ENCODE assay signal across 1 fruit fly cellular context in genomic region chr2L:8083427-8084295, dm6.
TF ChIP-seq lines count a peak whose summit lies in the region.

No protein-coding gene starts in this region.

TF ChIP-seq in whole organism, embryonic, 481 proteins besides CTCF, POLR2A, EP300 and RAD21 (continued from another document):
- TF ChIP-seq sens-2 (GFP tag; IDR thresholded peaks at IDR 0.05; lab: Robert Waterston, UW) (no peak), CG9215 (GFP tag; IDR thresholded peaks at IDR 0.05; lab: Robert Waterston, UW) (0 out of 2 replicates have a peak, but pooled peaks have one; percentile 19), kay (GFP tag; optimal IDR thresholded peaks at IDR 0.05; lab: Kevin White, UChicago) (peak; percentile 3), CG15479 (GFP tag; optimal IDR thresholded peaks at IDR 0.05; lab: Kevin White, UChicago) (peak; percentile 20), Lhr (GFP tag; optimal IDR thresholded peaks at IDR 0.05; lab: Kevin White, UChicago) (no peak), HLH3B (GFP tag; IDR thresholded peaks at IDR 0.05; lab: Robert Waterston, UW) (no peak), sr (GFP tag; IDR thresholded peaks at IDR 0.05; lab: Robert Waterston, UW) (no peak; the same call in 2 of the 3 replicates), chinmo (GFP tag; IDR thresholded peaks at IDR 0.05; lab: Robert Waterston, UW; ENCODE audit: partially characterized antibody) (0 out of 4 replicates have a peak, but pooled peaks have one; percentile 51), unpg (GFP tag; optimal IDR thresholded peaks at IDR 0.05; lab: Kevin White, UChicago) (no peak), CG34376 (GFP tag; optimal IDR thresholded peaks at IDR 0.05; lab: Kevin White, UChicago) (peak; percentile 30), fu2 (GFP tag; optimal IDR thresholded peaks at IDR 0.05; lab: Kevin White, UChicago) (no peak), gcm (GFP tag; optimal IDR thresholded peaks at IDR 0.05; lab: Kevin White, UChicago) (no peak), Max (GFP tag; optimal IDR thresholded peaks at IDR 0.05; lab: Kevin White, UChicago) (no peak), dmrt99B (tag; optimal IDR thresholded peaks at IDR 0.05; lab: Kevin White, UChicago) (no peak), GATAe (GFP tag; conservative IDR thresholded peaks at IDR 0.05; lab: Robert Waterston, UW) (no peak), CG8924 (tag; optimal IDR thresholded peaks at IDR 0.05; lab: Kevin White, UChicago) (peak; percentile 8), CG18476 (GFP tag; optimal IDR thresholded peaks at IDR 0.05; lab: Kevin White, UChicago) (no peak), CG6654 (GFP tag; optimal IDR thresholded peaks at IDR 0.05; lab: Kevin White, UChicago) (no peak), gt (GFP tag; IDR thresholded peaks at IDR 0.05; lab: Robert Waterston, UW) (no peak), CG12299 (tag; optimal IDR thresholded peaks at IDR 0.05; lab: Kevin White, UChicago) (peak; percentile 50), CG18619 (GFP tag; optimal IDR thresholded peaks at IDR 0.05; lab: Kevin White, UChicago) (no peak), run (tag; optimal IDR thresholded peaks at IDR 0.05; lab: Kevin White, UChicago) (no peak), CG30403 (GFP tag; optimal IDR thresholded peaks at IDR 0.05; lab: Kevin White, UChicago) (no peak), exex (tag; optimal IDR thresholded peaks at IDR 0.05; lab: Kevin White, UChicago) (peak; percentile 4), Scr (GFP tag; IDR thresholded peaks at IDR 0.05; lab: Robert Waterston, UW; ENCODE audit: partially characterized antibody) (no peak; the same call in 1 of the 2 replicates), ewg (GFP tag; optimal IDR thresholded peaks at IDR 0.05; lab: Kevin White, UChicago) (peak; percentile 12), CG1832 (GFP tag; optimal IDR thresholded peaks at IDR 0.05; lab: Kevin White, UChicago) (peak; percentile 76), CG8089 (GFP tag; optimal IDR thresholded peaks at IDR 0.05; lab: Kevin White, UChicago) (no peak), stc (GFP tag; IDR thresholded peaks at IDR 0.05; lab: Robert Waterston, UW) (no peak), Nf-YC (tag; optimal IDR thresholded peaks at IDR 0.05; lab: Kevin White, UChicago) (no peak), Pdp1 (GFP tag; optimal IDR thresholded peaks at IDR 0.05; lab: Kevin White, UChicago) (peak in 1 of 2 experiments; percentile 89), Adf1 (GFP tag; IDR thresholded peaks at IDR 0.05; lab: Robert Waterston, UW) (peak; percentile 48; the same call in 1 of the 2 replicates), NK7.1 (GFP tag; optimal IDR thresholded peaks at IDR 0.05; lab: Kevin White, UChicago) (no peak), Fer1 (GFP tag; optimal IDR thresholded peaks at IDR 0.05; lab: Kevin White, UChicago) (peak; percentile 16), CG2202 (tag; optimal IDR thresholded peaks at IDR 0.05; lab: Kevin White, UChicago) (no peak), CG1603 (tag; optimal IDR thresholded peaks at IDR 0.05; lab: Kevin White, UChicago) (peak; percentile 13), esg (GFP tag; conservative IDR thresholded peaks at IDR 0.05; lab: Robert Waterston, UW) (no peak), CG7963 (GFP tag; IDR thresholded peaks at IDR 0.05; lab: Robert Waterston, UW; ENCODE audit: partially characterized antibody) (no peak), tx (GFP tag; optimal IDR thresholded peaks at IDR 0.05; lab: Kevin White, UChicago) (no peak), nerfin-1 (tag; optimal IDR thresholded peaks at IDR 0.05; lab: Kevin White, UChicago) (peak; percentile 68), crp (GFP tag; optimal IDR thresholded peaks at IDR 0.05; lab: Kevin White, UChicago) (no peak), aop (GFP tag; IDR thresholded peaks at IDR 0.05; lab: Robert Waterston, UW) (0 out of 2 replicates have a peak, but pooled peaks have one; percentile 4), Mes4 (GFP tag; optimal IDR thresholded peaks at IDR 0.05; lab: Kevin White, UChicago) (no peak), CG12769 (tag; optimal IDR thresholded peaks at IDR 0.05; lab: Kevin White, UChicago) (peak; percentile 77), CG17612 (GFP tag; IDR thresholded peaks at IDR 0.05; lab: Robert Waterston, UW) (no peak), Chrac-16 (GFP tag; optimal IDR thresholded peaks at IDR 0.05; lab: Kevin White, UChicago) (no peak), CG5245 (GFP tag; optimal IDR thresholded peaks at IDR 0.05; lab: Kevin White, UChicago) (no peak), ap (GFP tag; IDR thresholded peaks at IDR 0.05; lab: Robert Waterston, UW) (no peak), dan (GFP tag; IDR thresholded peaks at IDR 0.05; lab: Robert Waterston, UW) (no peak), shn (GFP tag; optimal IDR thresholded peaks at IDR 0.05; lab: Kevin White, UChicago) (peak; percentile 4), CG31224 (GFP tag; IDR thresholded peaks at IDR 0.05; lab: Robert Waterston, UW) (no peak), CG10209 (GFP tag; optimal IDR thresholded peaks at IDR 0.05; lab: Kevin White, UChicago) (no peak), ken (GFP tag; IDR thresholded peaks at IDR 0.05; lab: Robert Waterston, UW) (no peak), CG4404 (GFP tag; IDR thresholded peaks at IDR 0.05; lab: Robert Waterston, UW) (no peak), ci (GFP tag; IDR thresholded peaks at IDR 0.05; lab: Robert Waterston, UW) (peak; percentile 57; the same call in 2 of the 3 replicates), CG2199 (GFP tag; IDR thresholded peaks at IDR 0.05; lab: Robert Waterston, UW) (peak; percentile 71; the same call in 1 of the 3 replicates), Atf3 (GFP tag; optimal IDR thresholded peaks at IDR 0.05; lab: Kevin White, UChicago) (peak; percentile 4), Bdp1 (GFP tag; optimal IDR thresholded peaks at IDR 0.05; lab: Kevin White, UChicago) (no peak), Dref (GFP tag; IDR thresholded peaks at IDR 0.05; lab: Robert Waterston, UW) (no peak), Bgb (GFP tag; IDR thresholded peaks at IDR 0.05; lab: Robert Waterston, UW; ENCODE audit: partially characterized antibody) (peak; percentile 32; the same call in 1 of the 2 replicates), CG6683 (GFP tag; optimal IDR thresholded peaks at IDR 0.05; lab: Kevin White, UChicago) (no peak), schlank (tag; optimal IDR thresholded peaks at IDR 0.05; lab: Kevin White, UChicago) (no peak), CG10366 (GFP tag; IDR thresholded peaks at IDR 0.05; lab: Robert Waterston, UW) (no peak), sens (GFP tag; lab: Kevin White, UChicago) (peak; percentile 70), ash1 (GFP tag; optimal IDR thresholded peaks at IDR 0.05; lab: Kevin White, UChicago) (peak; percentile 43), CG12155 (GFP tag; optimal IDR thresholded peaks at IDR 0.05; lab: Kevin White, UChicago) (no peak), ttk (GFP tag; IDR thresholded peaks at IDR 0.05; lab: Robert Waterston, UW) (no peak), Hmx (GFP tag; optimal IDR thresholded peaks at IDR 0.05; lab: Kevin White, UChicago) (no peak), D19A (tag; optimal IDR thresholded peaks at IDR 0.05; lab: Kevin White, UChicago) (peak; percentile 16), vvl (GFP tag; IDR thresholded peaks at IDR 0.05; lab: Robert Waterston, UW) (0 out of 2 replicates have a peak, but pooled peaks have one; percentile 24), usp (GFP tag; optimal IDR thresholded peaks at IDR 0.05; lab: Kevin White, UChicago) (no peak), HmgZ (tag; optimal IDR thresholded peaks at IDR 0.05; lab: Kevin White, UChicago) (peak; percentile 50), Trl (optimal IDR thresholded peaks at IDR 0.05; lab: Kevin White, UChicago) (peak; percentile 81 to 93), Trl (GFP tag; optimal IDR thresholded peaks at IDR 0.05; lab: Kevin White, UChicago) (peak; percentile 29), CG12659 (GFP tag; optimal IDR thresholded peaks at IDR 0.05; lab: Kevin White, UChicago) (no peak), CG8478 (optimal IDR thresholded peaks at IDR 0.05; lab: Kevin White, UChicago) (peak; percentile 98), CG3995 (GFP tag; optimal IDR thresholded peaks at IDR 0.05; lab: Kevin White, UChicago) (no peak), CG11398 (GFP tag; optimal IDR thresholded peaks at IDR 0.05; lab: Kevin White, UChicago) (no peak), yki (optimal IDR thresholded peaks at IDR 0.05; lab: Kevin White, UChicago) (peak; percentile 38), Med (GFP tag; lab: Kevin White, UChicago) (peak; percentile 65), CG5180 (GFP tag; optimal IDR thresholded peaks at IDR 0.05; lab: Kevin White, UChicago) (peak; percentile 16), inv (GFP tag; IDR thresholded peaks at IDR 0.05; lab: Robert Waterston, UW; ENCODE audit: partially characterized antibody) (no peak), CG18599 (GFP tag; optimal IDR thresholded peaks at IDR 0.05; lab: Kevin White, UChicago) (peak; percentile 41), NFAT (GFP tag; IDR thresholded peaks at IDR 0.05; lab: Robert Waterston, UW) (peak; percentile 28; the same call in 1 of the 2 replicates), CG10979 (tag; optimal IDR thresholded peaks at IDR 0.05; lab: Kevin White, UChicago) (no peak), Optix (GFP tag; IDR thresholded peaks at IDR 0.05; lab: Robert Waterston, UW) (no peak), CG12071 (GFP tag; optimal IDR thresholded peaks at IDR 0.05; lab: Kevin White, UChicago) (peak; percentile 11), trem (tag; optimal IDR thresholded peaks at IDR 0.05; lab: Kevin White, UChicago) (no peak), nerfin-2 (GFP tag; IDR thresholded peaks at IDR 0.05; lab: Robert Waterston, UW; ENCODE audit: partially characterized antibody) (no peak), btn (GFP tag; optimal IDR thresholded peaks at IDR 0.05; lab: Kevin White, UChicago) (no peak), MESR4 (GFP tag; optimal IDR thresholded peaks at IDR 0.05; lab: Kevin White, UChicago) (peak; percentile 93), CG4617 (GFP tag; optimal IDR thresholded peaks at IDR 0.05; lab: Kevin White, UChicago; ENCODE audit: borderline replicate concordance) (peak; percentile 54), Ets65A (GFP tag; lab: Kevin White, UChicago) (no peak), Stat92E (GFP tag; optimal IDR thresholded peaks at IDR 0.05; lab: Kevin White, UChicago) (peak in 1 of 3 experiments; percentile 6), CG15011 (GFP tag; optimal IDR thresholded peaks at IDR 0.05; lab: Kevin White, UChicago) (no peak), ato (GFP tag; IDR thresholded peaks at IDR 0.05; lab: Robert Waterston, UW; ENCODE audit: partially characterized antibody) (no peak), Opbp (GFP tag; IDR thresholded peaks at IDR 0.05; lab: Robert Waterston, UW; ENCODE audit: partially characterized antibody) (peak; percentile 50; the same call in 1 of the 3 replicates), CG16815 (GFP tag; optimal IDR thresholded peaks at IDR 0.05; lab: Kevin White, UChicago) (no peak), sqz (GFP tag; optimal IDR thresholded peaks at IDR 0.05; lab: Kevin White, UChicago) (no peak), onecut (GFP tag; IDR thresholded peaks at IDR 0.05; lab: Robert Waterston, UW) (no peak), cwo (GFP tag; optimal IDR thresholded peaks at IDR 0.05; lab: Kevin White, UChicago) (peak; percentile 23), Deaf1 (tag; optimal IDR thresholded peaks at IDR 0.05; lab: Kevin White, UChicago) (peak; percentile 3), NC2α (GFP tag; optimal IDR thresholded peaks at IDR 0.05; lab: Kevin White, UChicago) (no peak), D (optimal IDR thresholded peaks at IDR 0.05; lab: Kevin White, UChicago) (no peak), D (GFP tag; optimal IDR thresholded peaks at IDR 0.05; lab: Kevin White, UChicago) (no peak), az2 (GFP tag; optimal IDR thresholded peaks at IDR 0.05; lab: Kevin White, UChicago) (no peak), CG9609 (GFP tag; optimal IDR thresholded peaks at IDR 0.05; lab: Kevin White, UChicago) (no peak), eyg (GFP tag; optimal IDR thresholded peaks at IDR 0.05; lab: Kevin White, UChicago) (no peak), CG13296 (GFP tag; optimal IDR thresholded peaks at IDR 0.05; lab: Kevin White, UChicago) (no peak), PHDP (tag; optimal IDR thresholded peaks at IDR 0.05; lab: Kevin White, UChicago) (no peak), CG13894 (tag; optimal IDR thresholded peaks at IDR 0.05; lab: Kevin White, UChicago) (peak; percentile 44), lab (GFP tag; optimal IDR thresholded peaks at IDR 0.05; lab: Kevin White, UChicago) (no peak), Meics (GFP tag; optimal IDR thresholded peaks at IDR 0.05; lab: Kevin White, UChicago) (peak; percentile 22), psq (GFP tag; optimal IDR thresholded peaks at IDR 0.05; lab: Kevin White, UChicago) (no peak), Jarid2 (GFP tag; optimal IDR thresholded peaks at IDR 0.05; lab: Kevin White, UChicago) (peak; percentile 48), luna (GFP tag; optimal IDR thresholded peaks at IDR 0.05; lab: Kevin White, UChicago) (no peak), CG3163 (GFP tag; optimal IDR thresholded peaks at IDR 0.05; lab: Kevin White, UChicago) (peak; percentile 65), CG10543 (GFP tag; optimal IDR thresholded peaks at IDR 0.05; lab: Kevin White, UChicago) (peak; percentile 57), mirr (GFP tag; optimal IDR thresholded peaks at IDR 0.05; lab: Kevin White, UChicago) (peak; percentile 45), Hey (tag; optimal IDR thresholded peaks at IDR 0.05; lab: Kevin White, UChicago) (no peak), CG17829 (tag; optimal IDR thresholded peaks at IDR 0.05; lab: Kevin White, UChicago) (peak; percentile 13), CG1233 (GFP tag; optimal IDR thresholded peaks at IDR 0.05; lab: Kevin White, UChicago) (no peak), CG11695 (GFP tag; IDR thresholded peaks at IDR 0.05; lab: Robert Waterston, UW) (no peak), Sin3A (optimal IDR thresholded peaks at IDR 0.05; lab: Kevin White, UChicago) (no peak), CG14667 (GFP tag; IDR thresholded peaks at IDR 0.05; lab: Robert Waterston, UW) (no peak), pros (GFP tag; optimal IDR thresholded peaks at IDR 0.05; lab: Kevin White, UChicago) (no peak), Eip74EF (GFP tag; optimal IDR thresholded peaks at IDR 0.05; lab: Kevin White, UChicago) (peak in 1 of 2 experiments; percentile 36), CG7556 (GFP tag; optimal IDR thresholded peaks at IDR 0.05; lab: Kevin White, UChicago) (no peak)
